Fruit fly (Drosophila melanogaster): Measurements from ENCODE around the gene PIG-H.
"Not testable (repeated sequence)": the region's sequence is repeated elsewhere in the genome, so short reads cannot be mapped to it uniquely, and the experiment has no call there.

Gene PIG-H

dm6 chr3R:8001074-8001669 is 1.5 kb downstream of the PIG-H start, which contains the start of the genes Kmn2 and CG2698:
Kmn2 (minus strand) TSS chr3R:8001309.
CG2698 (plus strand) TSS chr3R:8001562.
- TF ChIP-seq CG8478 (optimal IDR thresholded peaks at IDR 0.05) = no peak
- TF ChIP-seq CTCF (optimal IDR thresholded peaks at IDR 0.05) = no peak

- no peak for TF ChIP-seq CTCF (optimal IDR thresholded peaks at IDR 0.05)
- TF ChIP-seq CG8478 (optimal IDR thresholded peaks at IDR 0.05) = no peak
These were observed 8.1 kb downstream of the PIG-H start, which contains the start of gene CG2767 for dm6 chr3R:8007595-8008255. CG2767 (minus strand) TSS chr3R:8008110.

DNA sequence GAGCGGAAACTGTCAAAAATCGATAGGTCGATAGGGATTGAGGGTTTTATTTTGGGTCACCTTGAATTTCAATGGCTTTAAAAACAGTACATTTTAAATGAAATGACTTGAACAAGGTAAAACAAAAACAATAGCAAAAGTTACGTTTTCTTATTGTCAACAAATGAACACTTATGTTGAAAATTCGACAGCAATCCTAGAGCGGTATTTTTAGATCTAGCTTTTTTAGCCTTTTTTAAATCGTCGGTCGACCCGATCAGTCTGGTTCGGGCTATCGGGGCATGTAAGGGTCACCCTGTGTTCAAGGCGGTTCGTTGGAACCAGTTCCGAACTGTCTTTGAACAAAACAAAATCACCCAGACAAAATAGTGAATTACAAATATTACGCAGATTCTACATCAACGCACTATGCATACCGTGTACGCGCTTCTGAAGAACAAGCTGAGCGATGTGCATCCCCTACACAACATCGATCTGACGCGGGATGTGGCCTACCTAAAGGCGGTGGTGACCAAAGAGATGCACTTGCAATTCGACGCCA is 9.5 kb downstream of the PIG-H start, which contains the start of the genes CG11052 and CG3223:
CG11052 (minus strand) TSS at position 218 of the 541 bp plus-strand sequence.
CG3223 (plus strand) TSS at position 321 of the 541 bp plus-strand sequence.
- TF ChIP-seq CTCF (optimal IDR thresholded peaks at IDR 0.05) = no peak

- TF ChIP-seq CTCF (optimal IDR thresholded peaks at IDR 0.05) (no peak), CG8478 (optimal IDR thresholded peaks at IDR 0.05) (no peak)
These were observed 13.7 kb downstream of the PIG-H start, which contains the start of the genes CG10435 and Pbp95 for dm6 chr3R:8013121-8014009. CG10435 (minus strand) TSS chr3R:8013201. Pbp95 (plus strand) TSS chr3R:8013791.

DNA sequence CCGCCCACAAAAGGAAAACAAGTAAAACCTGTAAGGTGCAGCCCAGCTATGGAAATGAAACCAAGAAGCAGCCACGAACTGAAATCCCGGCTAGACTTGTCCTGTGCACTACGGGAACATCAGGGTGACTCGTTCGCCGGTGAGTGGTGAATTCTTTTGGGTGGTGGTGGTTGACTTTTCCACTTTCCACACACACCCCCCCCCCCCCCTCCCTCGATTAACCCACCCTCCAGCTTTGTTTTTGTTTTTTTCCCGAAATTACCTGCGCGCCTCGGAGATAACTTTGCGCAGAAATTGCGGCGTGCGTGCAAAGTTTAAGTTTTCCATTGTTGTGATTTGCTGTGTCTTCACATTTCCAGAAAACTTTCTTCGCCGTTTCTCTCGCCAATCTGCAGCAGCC is 26.9 kb downstream of the PIG-H start:
- TF ChIP-seq CTCF (optimal IDR thresholded peaks at IDR 0.05) (no peak), CG8478 (optimal IDR thresholded peaks at IDR 0.05) (no peak)

DNA sequence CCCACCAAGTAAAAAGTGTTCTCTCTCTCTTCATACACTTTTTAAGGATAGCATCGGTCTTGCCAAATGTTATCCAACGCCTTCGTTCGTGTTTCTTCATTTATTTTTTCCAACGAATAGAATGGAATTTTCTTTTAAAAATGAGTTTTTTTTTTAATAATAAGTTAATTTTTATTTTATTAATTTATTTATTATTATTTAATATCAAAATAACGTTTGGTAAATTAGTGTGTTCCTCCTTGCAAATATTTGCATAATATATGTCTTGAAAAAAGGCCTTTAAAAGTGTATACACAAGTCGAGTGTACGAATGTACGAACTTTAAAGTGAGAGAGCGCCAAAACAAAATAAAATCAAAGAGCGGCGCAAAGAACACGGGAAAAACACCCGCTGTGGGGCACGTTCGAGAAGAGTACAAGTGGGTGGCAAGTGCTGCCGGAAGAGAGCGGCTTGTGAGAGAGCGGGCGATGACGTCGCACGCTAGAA is 27.6 kb downstream of the PIG-H start:
- TF ChIP-seq CG8478 (optimal IDR thresholded peaks at IDR 0.05) (no peak), CTCF (optimal IDR thresholded peaks at IDR 0.05) (no peak)

DNA sequence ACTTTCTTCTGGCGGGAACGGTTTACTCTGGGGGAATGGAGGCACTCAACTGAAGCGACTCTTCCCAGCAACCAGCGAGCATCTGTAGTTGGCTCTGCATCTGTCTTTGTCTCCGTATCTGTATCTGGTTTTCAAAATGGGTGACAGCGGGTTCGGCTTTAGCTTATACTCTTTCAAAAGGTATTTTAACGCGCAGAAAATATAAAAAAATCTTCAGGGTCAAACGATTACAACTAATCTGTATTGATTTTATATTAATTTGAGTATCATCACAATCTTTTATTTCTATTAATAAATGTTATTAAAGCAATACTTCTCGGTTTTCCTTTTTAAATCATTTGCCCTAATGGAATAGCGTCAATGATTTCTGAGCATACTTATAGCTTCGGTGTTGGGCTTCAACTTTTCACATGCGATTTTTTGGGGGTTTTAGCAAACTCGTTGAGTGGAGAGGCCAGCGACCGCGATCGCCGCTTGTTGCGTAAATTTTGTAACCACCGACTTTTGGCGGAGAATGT is 29.9 kb downstream of the PIG-H start, which contains the start of gene ImpE3:
ImpE3 (minus strand) TSS at position 51 of the 518 bp plus-strand sequence.
- TF ChIP-seq CTCF (optimal IDR thresholded peaks at IDR 0.05) (no peak), CG8478 (optimal IDR thresholded peaks at IDR 0.05) (no peak)

dm6 chr3R:8030151-8030899 is 30.7 kb downstream of the PIG-H start, which contains the start of the genes CG10903 and CG2747:
CG10903 (plus strand) TSS chr3R:8030411.
CG2747 (minus strand) TSS chr3R:8030790.
- no peak for TF ChIP-seq CG8478 (optimal IDR thresholded peaks at IDR 0.05)
- no peak for TF ChIP-seq CTCF (optimal IDR thresholded peaks at IDR 0.05)

- TF ChIP-seq CG8478 (optimal IDR thresholded peaks at IDR 0.05) (no peak), CTCF (optimal IDR thresholded peaks at IDR 0.05) (no peak)
These were observed 33.4 kb downstream of the PIG-H start, which contains the start of the genes CG11035 and unc-45 for dm6 chr3R:8032923-8033478. CG11035 (minus strand) TSS chr3R:8033009. unc-45 (plus strand) TSS chr3R:8033301.

dm6 chr3R:8037896-8038295 is 38.3 kb downstream of the PIG-H start:
- TF ChIP-seq CTCF (optimal IDR thresholded peaks at IDR 0.05) (no peak), CG8478 (optimal IDR thresholded peaks at IDR 0.05) (no peak)

dm6 chr3R:8038927-8039326 is 39.3 kb downstream of the PIG-H start:
- TF ChIP-seq CG8478 (optimal IDR thresholded peaks at IDR 0.05) (no peak), CTCF (optimal IDR thresholded peaks at IDR 0.05) (no peak)

dm6 chr3R:8040843-8041242 is 41.2 kb downstream of the PIG-H start, which contains the start of gene CG43060:
CG43060 (plus strand) TSS chr3R:8041224.
- TF ChIP-seq CG8478 (optimal IDR thresholded peaks at IDR 0.05) = no peak
- no peak for TF ChIP-seq CTCF (optimal IDR thresholded peaks at IDR 0.05)

DNA sequence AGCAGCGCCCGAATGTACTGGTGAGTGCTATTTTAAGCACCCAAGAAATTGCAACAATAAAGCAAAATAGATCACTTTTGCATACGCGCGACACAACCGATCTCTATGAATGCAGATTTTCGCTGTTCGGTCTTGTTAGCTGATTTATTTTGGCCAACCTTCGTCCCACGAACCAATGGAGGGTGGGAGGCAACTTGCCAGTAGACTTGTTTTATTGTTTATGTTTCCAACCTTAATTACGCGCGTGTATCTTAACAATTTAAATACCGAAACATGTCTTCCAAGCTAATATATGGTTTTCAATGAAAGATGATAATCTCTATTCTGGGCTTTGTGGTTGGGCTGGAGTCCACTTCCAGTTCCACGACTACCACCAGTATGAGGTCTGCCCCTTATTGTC is 49.2 kb downstream of the PIG-H start, which contains the start of gene CG43618:
CG43618 (plus strand) TSS at position 301 of the 400 bp plus-strand sequence.
- not testable (repeated sequence) for TF ChIP-seq CG8478, CTCF (optimal IDR thresholded peaks at IDR 0.05)

Data from S2 (cell line).